Fruit fly (Drosophila melanogaster) whole organism, embryonic: Measurements from ENCODE around the gene Cln7.

ENCODE experiments used
- Ada2b ChIP-seq: fragments of 200-800 bp; sonication (Bioruptor generic); IDR thresholded peaks from 2 replicates; pipeline ENCODE4 v1.3.6; 2022; ENCODE audit warnings: missing biosample characterization, missing genetic modification characterization
- Adf1 ChIP-seq: fragments of 200-800 bp; sonication (Bioruptor generic); IDR thresholded peaks from 2 replicates; pipeline ENCODE4 v1.3.6; 2022; ENCODE audit warnings: missing biosample characterization, missing genetic modification characterization
- Antp ChIP-seq: fragments of 200-800 bp; sonication (Bioruptor generic); optimal IDR thresholded peaks from 3 replicates; lab custom pipeline; 2016; ENCODE audit warnings: missing biosample characterization, missing genetic modification characterization
- Awh ChIP-seq: fragments of 200-800 bp; sonication (Bioruptor generic); IDR thresholded peaks from 2 replicates; pipeline ENCODE4, ENCODE4 v1.3.6; 2022; ENCODE audit warnings: missing biosample characterization, missing genetic modification characterization
- Bgb ChIP-seq: fragments of 200-800 bp; sonication (Bioruptor generic); IDR thresholded peaks from 2 replicates; pipeline ENCODE4 v1.3.6; 2022; ENCODE audit warnings: missing biosample characterization, missing genetic modification characterization; ENCODE audit not compliant: partially characterized antibody
- CG12236 ChIP-seq: fragments of 200-800 bp; sonication (Bioruptor generic); optimal IDR thresholded peaks from 2 replicates; lab custom pipeline; 2016; ENCODE audit warnings: missing biosample characterization, missing genetic modification characterization
- CG13296 ChIP-seq: fragments of 200-800 bp; sonication (Bioruptor generic); optimal IDR thresholded peaks from 3 replicates; lab custom pipeline; 2018; ENCODE audit warnings: missing biosample characterization, mild to moderate bottlenecking, missing genetic modification characterization
- CG14441 ChIP-seq: fragments of 200-800 bp; sonication (Bioruptor generic); IDR thresholded peaks from 2 replicates; pipeline ENCODE4 v1.3.6; 2022; ENCODE audit warnings: missing biosample characterization, missing genetic modification characterization
- CG1647 ChIP-seq: fragments of 200-800 bp; sonication (Bioruptor generic); optimal IDR thresholded peaks from 3 replicates; lab custom pipeline; 2016; ENCODE audit warnings: missing biosample characterization, missing genetic modification characterization
- CG17328 ChIP-seq: fragments of 200-800 bp; sonication (Bioruptor generic); IDR thresholded peaks from 2 replicates; pipeline ENCODE4 v1.3.6; 2022; ENCODE audit warnings: missing biosample characterization, missing genetic modification characterization
- CG17359 ChIP-seq: fragments of 200-800 bp; sonication (Bioruptor generic); optimal IDR thresholded peaks from 3 replicates; lab custom pipeline; 2018; ENCODE audit warnings: missing biosample characterization, mild to moderate bottlenecking, missing genetic modification characterization, moderate library complexity
- CG2116 ChIP-seq: fragments of 200-800 bp; sonication (Bioruptor generic); optimal IDR thresholded peaks from 3 replicates; lab custom pipeline; 2018; ENCODE audit warnings: missing biosample characterization, mild to moderate bottlenecking, missing genetic modification characterization
- CG2129 ChIP-seq: fragments of 200-800 bp; sonication (Bioruptor generic); IDR thresholded peaks from 2 replicates; pipeline ENCODE4 v1.3.6; 2022; ENCODE audit warnings: missing biosample characterization, missing genetic modification characterization; ENCODE audit not compliant: partially characterized antibody
- CG2678 ChIP-seq: fragments of 200-800 bp; sonication (Bioruptor generic); optimal IDR thresholded peaks from 3 replicates; lab custom pipeline; 2019; ENCODE audit warnings: missing biosample characterization, mild to moderate bottlenecking, missing genetic modification characterization, moderate library complexity
- CG30403 ChIP-seq: fragments of 200-800 bp; sonication (Bioruptor generic); optimal IDR thresholded peaks from 3 replicates; lab custom pipeline; 2016; ENCODE audit warnings: missing biosample characterization, missing genetic modification characterization
- CG6854 ChIP-seq: fragments of 200-800 bp; sonication (Bioruptor generic); optimal IDR thresholded peaks from 3 replicates; lab custom pipeline; 2017; ENCODE audit warnings: missing biosample characterization, mild to moderate bottlenecking, missing genetic modification characterization
- CG7839 ChIP-seq: fragments of 200-800 bp; sonication (Bioruptor generic); optimal IDR thresholded peaks from 3 replicates; lab custom pipeline; 2018; ENCODE audit warnings: missing biosample characterization, mild to moderate bottlenecking, missing genetic modification characterization, moderate library complexity
- CG8089 ChIP-seq: fragments of 200-800 bp; sonication (Bioruptor generic); optimal IDR thresholded peaks from 3 replicates; lab custom pipeline; 2016; ENCODE audit warnings: missing biosample characterization, missing genetic modification characterization
- D19A ChIP-seq: fragments of 200-800 bp; optimal IDR thresholded peaks from 3 replicates; lab custom pipeline; 2019; ENCODE audit warnings: missing biosample characterization, mild to moderate bottlenecking, missing genetic modification characterization, moderate library complexity
- Dp ChIP-seq: fragments of 200-800 bp; sonication (Bioruptor generic); optimal IDR thresholded peaks from 2 replicates; lab custom pipeline; 2018; ENCODE audit warnings: missing biosample characterization, mild to moderate bottlenecking, missing genetic modification characterization, moderate library complexity
- Dref ChIP-seq: fragments of 200-800 bp; sonication (Bioruptor generic); IDR thresholded peaks from 2 replicates; pipeline ENCODE4 v1.3.6; 2022; ENCODE audit warnings: missing biosample characterization, missing genetic modification characterization
- H2.0 ChIP-seq: fragments of 200-800 bp; sonication (Bioruptor generic); IDR thresholded peaks from 2 replicates; pipeline ENCODE4 v1.3.6; 2022; ENCODE audit warnings: missing biosample characterization, missing genetic modification characterization
- HLH54F ChIP-seq: fragments of 200-800 bp; sonication (Bioruptor generic); optimal IDR thresholded peaks from 3 replicates; lab custom pipeline; 2016; ENCODE audit warnings: missing biosample characterization, missing genetic modification characterization
- HLHmδ ChIP-seq: fragments of 200-800 bp; sonication (Bioruptor generic); optimal IDR thresholded peaks from 2 replicates; lab custom pipeline; 2018; ENCODE audit warnings: missing biosample characterization, mild to moderate bottlenecking, missing genetic modification characterization, moderate library complexity
- Lhr ChIP-seq: fragments of 200-800 bp; sonication (Bioruptor generic); optimal IDR thresholded peaks from 3 replicates; lab custom pipeline; 2017; ENCODE audit warnings: mild to moderate bottlenecking, missing biosample characterization, missing genetic modification reagents, missing genetic modification characterization
- Max ChIP-seq: fragments of 200-800 bp; sonication (Bioruptor generic); optimal IDR thresholded peaks from 2 replicates; lab custom pipeline; 2016; ENCODE audit warnings: missing biosample characterization, mild to moderate bottlenecking, missing genetic modification characterization
- Nf-YC ChIP-seq: fragments of 200-800 bp; optimal IDR thresholded peaks from 3 replicates; lab custom pipeline; 2019; ENCODE audit warnings: missing biosample characterization, mild to moderate bottlenecking, missing genetic modification characterization, moderate library complexity
- Sry-β ChIP-seq: fragments of 200-800 bp; sonication (Bioruptor generic); optimal IDR thresholded peaks from 2 replicates; lab custom pipeline; 2018; ENCODE audit warnings: missing biosample characterization, mild to moderate bottlenecking, missing genetic modification characterization, moderate library complexity
- Sry-δ ChIP-seq: fragments of 200-800 bp; sonication (Bioruptor generic); optimal IDR thresholded peaks from 2 replicates; lab custom pipeline; 2016; ENCODE audit warnings: missing biosample characterization, missing genetic modification characterization
- YL-1 ChIP-seq: fragments of 200-800 bp; sonication (Bioruptor generic); optimal IDR thresholded peaks from 3 replicates; lab custom pipeline; 2017; ENCODE audit warnings: missing biosample characterization, mild to moderate bottlenecking, missing genetic modification characterization
- bcd ChIP-seq: fragments of 200-800 bp; sonication (Bioruptor generic); optimal IDR thresholded peaks from 2 replicates; lab custom pipeline; 2017; ENCODE audit warnings: missing biosample characterization, mild to moderate bottlenecking, missing genetic modification characterization
- cad ChIP-seq: fragments of >200 bp; optimal IDR thresholded peaks from 2 replicates; lab custom pipeline; 2017; ENCODE audit warnings: missing biosample characterization, missing genetic modification characterization
- da ChIP-seq: fragments of 200-800 bp; sonication (Bioruptor generic); optimal IDR thresholded peaks from 2 replicates; lab custom pipeline; 2016; ENCODE audit warnings: missing biosample characterization, missing genetic modification characterization
- eyg ChIP-seq: fragments of 200-800 bp; sonication (Bioruptor generic); optimal IDR thresholded peaks from 3 replicates; lab custom pipeline; 2016; ENCODE audit warnings: missing biosample characterization, missing genetic modification characterization
- gcm2 ChIP-seq: fragments of 200-800 bp; sonication (Bioruptor generic); optimal IDR thresholded peaks from 2 replicates; lab custom pipeline; 2016; ENCODE audit warnings: missing biosample characterization, missing genetic modification characterization
- grn ChIP-seq: fragments of 200-800 bp; sonication (Bioruptor generic); optimal IDR thresholded peaks from 3 replicates; lab custom pipeline; 2017; ENCODE audit warnings: missing biosample characterization, missing genetic modification characterization
- hth ChIP-seq: fragments of >200 bp; optimal IDR thresholded peaks from 2 replicates; lab custom pipeline; 2017; ENCODE audit warnings: inconsistent platforms
- mirr ChIP-seq: fragments of 200-800 bp; sonication (Bioruptor generic); optimal IDR thresholded peaks from 3 replicates; lab custom pipeline; 2018; ENCODE audit warnings: missing biosample characterization, mild to moderate bottlenecking, missing genetic modification characterization
- org-1 ChIP-seq: fragments of 200-800 bp; sonication (Bioruptor generic); optimal IDR thresholded peaks from 2 replicates; lab custom pipeline; 2017; ENCODE audit warnings: missing biosample characterization, missing genetic modification characterization
- otp ChIP-seq: fragments of 200-800 bp; sonication (Bioruptor generic); IDR thresholded peaks from 3 replicates; pipeline ENCODE4, ENCODE4 v1.3.6; 2022; ENCODE audit warnings: missing biosample characterization, missing genetic modification characterization
- pb ChIP-seq: fragments of 200-800 bp; sonication (Bioruptor generic); optimal IDR thresholded peaks from 3 replicates; lab custom pipeline; 2016; ENCODE audit warnings: missing biosample characterization, missing genetic modification characterization
- pnt ChIP-seq: fragments of 200-800 bp; sonication (Bioruptor generic); optimal IDR thresholded peaks from 3 replicates; lab custom pipeline; 2016; ENCODE audit warnings: missing biosample characterization, missing genetic modification characterization
- ranshi ChIP-seq: fragments of 200-800 bp; sonication (Bioruptor generic); IDR thresholded peaks from 2 replicates; pipeline ENCODE4 v1.3.6; 2022; ENCODE audit warnings: missing biosample characterization, missing genetic modification characterization
- salm ChIP-seq: fragments of 200-800 bp; sonication (Bioruptor generic); optimal IDR thresholded peaks from 2 replicates; lab custom pipeline; 2018; ENCODE audit warnings: missing biosample characterization, mild to moderate bottlenecking, missing genetic modification characterization
- scrt ChIP-seq: fragments of 200-800 bp; sonication (Bioruptor generic); optimal IDR thresholded peaks from 2 replicates; lab custom pipeline; 2018; ENCODE audit warnings: missing biosample characterization, mild to moderate bottlenecking, missing genetic modification characterization, moderate library complexity
- sens ChIP-seq: fragments of 200-800 bp; sonication (Bioruptor generic); peaks from one replicate; lab custom pipeline; 2016; ENCODE audit warnings: missing biosample characterization, missing genetic modification characterization
- sim ChIP-seq: fragments of 200-800 bp; sonication (Bioruptor generic); IDR thresholded peaks from 2 replicates; pipeline ENCODE4 v1.3.6; 2022; ENCODE audit warnings: missing biosample characterization, missing genetic modification characterization
- tna ChIP-seq: fragments of 200-800 bp; sonication (Bioruptor generic); IDR thresholded peaks from 2 replicates; pipeline ENCODE4 v1.3.6; 2022; ENCODE audit warnings: missing biosample characterization, missing genetic modification characterization; ENCODE audit not compliant: partially characterized antibody
- tx ChIP-seq: fragments of 200-800 bp; sonication (Bioruptor generic); optimal IDR thresholded peaks from 2 replicates; lab custom pipeline; 2016; ENCODE audit warnings: missing biosample characterization, missing genetic modification characterization
- zf30C ChIP-seq: fragments of 200-800 bp; sonication (Bioruptor generic); optimal IDR thresholded peaks from 3 replicates; lab custom pipeline; 2018; ENCODE audit warnings: missing biosample characterization, mild to moderate bottlenecking, missing genetic modification characterization
- zfh2 ChIP-seq: fragments of 200-800 bp; sonication (Bioruptor generic); optimal IDR thresholded peaks from 2 replicates; lab custom pipeline; 2016; ENCODE audit warnings: missing biosample characterization, missing genetic modification characterization

Cln7 gene

dm6 chr3L:7381359-7381976 lies 36.5 kb upstream of the Cln7 start, which contains the start of the genes SMSr and smid (continued):
- TF ChIP-seq hth (lab: Kevin White, UChicago) (no peak), sim (GFP tag; lab: Robert Waterston, UW) (no peak), CG13296 (GFP tag; lab: Kevin White, UChicago) (no peak), zf30C (no peak), tx (GFP tag; lab: Kevin White, UChicago) (peak; percentile 60), CG8089 (GFP tag; lab: Kevin White, UChicago) (peak; percentile 47), cad (GFP tag; lab: Kevin White, UChicago) (no peak), Nf-YC (tag; lab: Kevin White, UChicago) (no peak), Dp (GFP tag; lab: Kevin White, UChicago) (peak; percentile 20), CG17359 (tag; lab: Kevin White, UChicago) (peak; percentile 53), Lhr (GFP tag; lab: Kevin White, UChicago) (no peak), Antp (peak; percentile 52), zfh2 (GFP tag; lab: Kevin White, UChicago) (peak; percentile 68), ranshi (GFP tag; lab: Robert Waterston, UW) (0 out of 2 replicates have a peak, but pooled peaks have one; percentile 32), Dref (GFP tag; lab: Robert Waterston, UW) (peak; percentile 78), Adf1 (GFP tag; lab: Robert Waterston, UW) (peak; percentile 43), H2.0 (GFP tag; lab: Robert Waterston, UW) (peak; percentile 32; the same call in 1 of the 2 replicates), CG6854 (GFP tag; lab: Kevin White, UChicago) (no peak), Awh (GFP tag; lab: Robert Waterston, UW) (no peak), CG1647 (GFP tag; lab: Kevin White, UChicago) (no peak), HLH54F (peak; percentile 55), CG12236 (GFP tag; lab: Kevin White, UChicago) (no peak), grn (GFP tag; lab: Kevin White, UChicago) (peak; percentile 49), da (no peak), CG2678 (no peak), D19A (tag; lab: Kevin White, UChicago) (no peak), CG2116 (peak; percentile 88), gcm2 (no peak), Max (GFP tag; lab: Kevin White, UChicago) (peak; percentile 74), pnt (GFP tag; lab: Kevin White, UChicago) (no peak), salm (tag; lab: Kevin White, UChicago) (no peak), tna (GFP tag; lab: Robert Waterston, UW) (peak; percentile 44), otp (no peak), YL-1 (GFP tag; lab: Kevin White, UChicago) (peak; percentile 78), Bgb (peak; percentile 86), CG17328 (GFP tag; lab: Robert Waterston, UW) (0 out of 2 replicates have a peak, but pooled peaks have one; percentile 6), CG30403 (GFP tag; lab: Kevin White, UChicago) (peak; percentile 79), Sry-δ (GFP tag; lab: Kevin White, UChicago) (peak; percentile 77), sens (GFP tag; lab: Kevin White, UChicago) (peak; percentile 95), org-1 (peak; percentile 4), Ada2b (GFP tag; lab: Robert Waterston, UW) (0 out of 2 replicates have a peak, but pooled peaks have one; percentile 23), Sry-β (GFP tag; lab: Kevin White, UChicago) (peak; percentile 25), bcd (GFP tag; lab: Kevin White, UChicago) (peak; percentile 65), CG7839 (tag; lab: Kevin White, UChicago) (peak; percentile 66), CG2129 (GFP tag; lab: Robert Waterston, UW) (peak; percentile 71; the same call in 1 of the 2 replicates), HLHmδ (GFP tag; lab: Kevin White, UChicago) (peak; percentile 4), CG14441 (peak; percentile 44), scrt (GFP tag; lab: Kevin White, UChicago) (peak; percentile 55), eyg (no peak), pb (no peak), mirr (GFP tag; lab: Kevin White, UChicago) (peak; percentile 19)
